Worm (Caenorhabditis elegans): ENCODE results near the gene cutl-26.

cutl-26 gene

ce11 chrIV:707635-708034 is at the start of gene cutl-26:
Gene cutl-26, minus strand, starts transcription at chrIV:707735.
- TF ChIP-seq lin-15B (tag; optimal IDR thresholded peaks at IDR 0.05) (no peak), nhr-102 (tag; optimal IDR thresholded peaks at IDR 0.05) (no peak), egl-27 (tag; optimal IDR thresholded peaks at IDR 0.05) (no peak), nhr-25 (tag; optimal IDR thresholded peaks at IDR 0.05; ENCODE audit: borderline replicate concordance, insufficient read depth) (no peak), nhr-76 (tag; optimal IDR thresholded peaks at IDR 0.05) (no peak), daf-12 (tag; optimal IDR thresholded peaks at IDR 0.05) (no peak), ZK546.5 (tag; optimal IDR thresholded peaks at IDR 0.05) (no peak), php-3 (GFP tag; IDR thresholded peaks at IDR 0.05) (no peak), ama-1 (optimal IDR thresholded peaks at IDR 0.05) (no peak)

- peak; percentile 38 for TF ChIP-seq aha-1 (tag)
- TF ChIP-seq ces-1 (GFP tag; optimal IDR thresholded peaks at IDR 0.05), result no peak
- TF ChIP-seq unc-62 (GFP tag; optimal IDR thresholded peaks at IDR 0.05 in 1 of 2), result peak in 1 of 2 experiments; percentile 94
- no peak for TF ChIP-seq unc-62 (tag; optimal IDR thresholded peaks at IDR 0.05)
Measured at ce11 chrIV:756956-757355, 49.4 kb upstream of the cutl-26 start.

ce11 chrIV:756421-756820 is 48.9 kb upstream of the cutl-26 start, which contains the start of gene srt-23:
Gene srt-23, plus strand, starts transcription at chrIV:756721.
- TF ChIP-seq ztf-11 (tag; optimal IDR thresholded peaks at IDR 0.05), result no peak
- no peak for TF ChIP-seq duxl-1 (tag; optimal IDR thresholded peaks at IDR 0.05; ENCODE audit: poor library complexity)
- no peak for TF ChIP-seq ama-1 (optimal IDR thresholded peaks at IDR 0.05)
- no peak for TF ChIP-seq nhr-10 (tag; optimal IDR thresholded peaks at IDR 0.05)
- no peak for TF ChIP-seq dmd-8 (GFP tag; IDR thresholded peaks at IDR 0.05)
- no peak for TF ChIP-seq D1046.2 (GFP tag; IDR thresholded peaks at IDR 0.05)
- no peak for TF ChIP-seq tra-1 (GFP tag; IDR thresholded peaks at IDR 0.05)
- no peak for TF ChIP-seq unc-130 (GFP tag; optimal IDR thresholded peaks at IDR 0.05)
- no peak for TF ChIP-seq lir-3 (tag; optimal IDR thresholded peaks at IDR 0.05)
- TF ChIP-seq F49E8.2 (tag; optimal IDR thresholded peaks at IDR 0.05; ENCODE audit: borderline replicate concordance), result no peak
- no peak for TF ChIP-seq tag-97 (GFP tag; IDR thresholded peaks at IDR 0.05)
- no peak for TF ChIP-seq unc-39 (tag; optimal IDR thresholded peaks at IDR 0.05)

ce11 chrIV:754357-754972 is 46.9 kb upstream of the cutl-26 start:
- no peak for TF ChIP-seq unc-62 (GFP tag; optimal IDR thresholded peaks at IDR 0.05 in 1 of 2)
- no peak for TF ChIP-seq unc-62 (tag; optimal IDR thresholded peaks at IDR 0.05)
- TF ChIP-seq aha-1 (tag), result peak; percentile 94

ce11 chrIV:749557-749956 is 42.0 kb upstream of the cutl-26 start:
- no peak for TF ChIP-seq sdz-12 (GFP tag; optimal IDR thresholded peaks at IDR 0.05)
- no peak for TF ChIP-seq ZK337.2 (GFP tag; IDR thresholded peaks at IDR 0.05)
- TF ChIP-seq unc-62 (GFP tag; optimal IDR thresholded peaks at IDR 0.05 in 1 of 2), result peak in 1 of 2 experiments; percentile 85
- no peak for TF ChIP-seq unc-62 (tag; optimal IDR thresholded peaks at IDR 0.05)
- TF ChIP-seq nhr-28 (tag; optimal IDR thresholded peaks at IDR 0.05), result no peak
- no peak for TF ChIP-seq lsy-2 (tag; optimal IDR thresholded peaks at IDR 0.05)
- TF ChIP-seq aha-1 (tag), result peak; percentile 61
- no peak for TF ChIP-seq ztf-7 (tag; optimal IDR thresholded peaks at IDR 0.05)
- no peak for TF ChIP-seq cey-2 (tag; optimal IDR thresholded peaks at IDR 0.05; ENCODE audit: borderline replicate concordance, insufficient read depth)
- no peak for TF ChIP-seq lin-39 (tag; optimal IDR thresholded peaks at IDR 0.05)
- TF ChIP-seq unc-130 (GFP tag; optimal IDR thresholded peaks at IDR 0.05), result no peak
- TF ChIP-seq unc-39 (tag; optimal IDR thresholded peaks at IDR 0.05), result no peak
- no peak for TF ChIP-seq nhr-11 (tag; optimal IDR thresholded peaks at IDR 0.05)
- no peak for TF ChIP-seq ces-1 (GFP tag; optimal IDR thresholded peaks at IDR 0.05)
- no peak for TF ChIP-seq ctbp-1 (GFP tag; IDR thresholded peaks at IDR 0.05)
- no peak for TF ChIP-seq nhr-77 (tag; optimal IDR thresholded peaks at IDR 0.05)
- TF ChIP-seq skn-1 (tag; optimal IDR thresholded peaks at IDR 0.05), result no peak

All from whole organism, L4 larva.